Worm (Caenorhabditis elegans) whole organism, L2 larva: Measurements from ENCODE around the gene fbxb-96.
A peak's percentile ranks its signal among the peaks of the same experiment; 100 is the strongest.

Experiments used
- C34F6.9 ChIP-seq: fragments of 150-350 bp; optimal IDR thresholded peaks from 2 replicates; lab custom pipeline; 2014; ENCODE audit warnings: missing biosample characterization, missing genetic modification characterization
- F13H6.1 ChIP-seq: sonication (generic microtip); optimal IDR thresholded peaks from 2 replicates; lab custom pipeline; 2016; ENCODE audit warnings: missing genetic modification characterization, missing compliant biosample characterization
- Y55F3AM.14 ChIP-seq: fragments of 200-800 bp; sonication (Bioruptor generic); optimal IDR thresholded peaks from 2 replicates; lab custom pipeline; 2018; ENCODE audit warnings: mild to moderate bottlenecking, missing genetic modification characterization, missing compliant biosample characterization
- ZK546.5 ChIP-seq: sonication (generic microtip); optimal IDR thresholded peaks from 2 replicates; lab custom pipeline; 2017; ENCODE audit warnings: missing biosample characterization, missing genetic modification characterization
- alr-1 ChIP-seq: fragments of 150-350 bp; optimal IDR thresholded peaks from 2 replicates; lab custom pipeline; 2014; ENCODE audit warnings: missing biosample characterization, missing genetic modification characterization
- aly-2 ChIP-seq: fragments of 150-350 bp; optimal IDR thresholded peaks from 2 replicates; lab custom pipeline; 2014; ENCODE audit warnings: missing biosample characterization, missing genetic modification characterization
- ama-1 ChIP-seq: fragments of 150-350 bp; optimal IDR thresholded peaks from 2 replicates; lab custom pipeline; 2018; ENCODE audit warnings: inconsistent platforms
- blmp-1 ChIP-seq: sonication (generic microtip); optimal IDR thresholded peaks from 2 replicates; lab custom pipeline; 2017; ENCODE audit warnings: missing genetic modification characterization, mild to moderate bottlenecking, missing compliant biosample characterization, antibody characterized with exemption, moderate library complexity; ENCODE audit not compliant: insufficient read depth
- ceh-82 ChIP-seq: fragments of 150-350 bp; optimal IDR thresholded peaks from 2 replicates; lab custom pipeline; 2014; ENCODE audit warnings: missing biosample characterization, missing genetic modification characterization
- crh-2 ChIP-seq: sonication (generic microtip); optimal IDR thresholded peaks from 2 replicates; lab custom pipeline; 2017; ENCODE audit warnings: missing biosample characterization, missing genetic modification characterization
- dmd-4 ChIP-seq: sonication (generic microtip); optimal IDR thresholded peaks from 2 replicates; lab custom pipeline; 2017; ENCODE audit warnings: missing biosample characterization, missing genetic modification characterization
- egl-27 ChIP-seq: sonication (generic microtip); optimal IDR thresholded peaks from 3 replicates; lab custom pipeline; 2017; ENCODE audit warnings: missing biosample characterization, missing genetic modification reagents, missing genetic modification characterization
- elt-1 ChIP-seq: fragments of 150-350 bp; optimal IDR thresholded peaks from 2 replicates; lab custom pipeline; 2014; ENCODE audit warnings: missing biosample characterization, missing genetic modification characterization
- elt-3 ChIP-seq: sonication (generic microtip); optimal IDR thresholded peaks from 2 replicates; lab custom pipeline; 2017; ENCODE audit warnings: missing biosample characterization, missing genetic modification characterization
- fos-1 ChIP-seq: fragments of 150-350 bp; optimal IDR thresholded peaks from 2 replicates; lab custom pipeline; 2014; ENCODE audit warnings: missing biosample characterization, missing genetic modification characterization
- gmeb-1 ChIP-seq: fragments of 150-350 bp; optimal IDR thresholded peaks from 2 replicates; lab custom pipeline; 2014; ENCODE audit warnings: missing biosample characterization, missing genetic modification characterization
- lin-11 ChIP-seq: fragments of 150-350 bp; sonication (generic microtip); optimal IDR thresholded peaks from 2 replicates; lab custom pipeline; 2014; ENCODE audit warnings: missing biosample characterization, missing genetic modification characterization, inconsistent platforms, mixed read lengths
- lin-13 ChIP-seq: fragments of 150-350 bp; optimal IDR thresholded peaks from 2 replicates; lab custom pipeline; 2014; ENCODE audit warnings: missing biosample characterization, missing genetic modification reagents, missing genetic modification characterization
- lsy-2 ChIP-seq, 2 experiments: fragments of 150-350 bp in 1 of 2; sonication (generic microtip) in 1 of 2; optimal IDR thresholded peaks; 2 replicates each; lab custom pipeline; 2014 to 2017; ENCODE audit warnings: missing biosample characterization in 2 of 2, missing genetic modification characterization in 2 of 2
- mab-5 ChIP-seq: fragments of 150-350 bp; optimal IDR thresholded peaks from 2 replicates; lab custom pipeline; 2014; ENCODE audit warnings: missing biosample characterization, missing genetic modification characterization
- mbf-1 ChIP-seq: sonication (generic microtip); optimal IDR thresholded peaks from 2 replicates; lab custom pipeline; 2017; ENCODE audit warnings: missing biosample characterization, missing genetic modification characterization
- mdl-1 ChIP-seq, 2 experiments: fragments of 150-350 bp in 1 of 2; sonication (generic microtip) in 1 of 2; optimal IDR thresholded peaks; 2 replicates each; lab custom pipeline; 2017; ENCODE audit warnings: missing biosample characterization in 2 of 2, missing genetic modification characterization in 2 of 2
- nhr-11 ChIP-seq: fragments of 150-350 bp; optimal IDR thresholded peaks from 2 replicates; lab custom pipeline; 2014; ENCODE audit warnings: missing biosample characterization, missing genetic modification characterization
- nhr-129 ChIP-seq: fragments of 150-350 bp; optimal IDR thresholded peaks from 2 replicates; lab custom pipeline; 2014; ENCODE audit warnings: missing biosample characterization, missing genetic modification characterization
- nhr-21 ChIP-seq: fragments of 150-350 bp; optimal IDR thresholded peaks from 2 replicates; lab custom pipeline; 2014; ENCODE audit warnings: missing biosample characterization, missing genetic modification characterization
- nhr-23 ChIP-seq: fragments of 150-350 bp; optimal IDR thresholded peaks from 2 replicates; lab custom pipeline; 2014; ENCODE audit warnings: missing biosample characterization, missing genetic modification reagents, missing genetic modification characterization
- nhr-237 ChIP-seq: fragments of 150-350 bp; optimal IDR thresholded peaks from 2 replicates; lab custom pipeline; 2014; ENCODE audit warnings: missing biosample characterization, missing genetic modification characterization
- peb-1 ChIP-seq: fragments of 150-350 bp; optimal IDR thresholded peaks from 2 replicates; lab custom pipeline; 2014; ENCODE audit warnings: missing biosample characterization, missing genetic modification characterization
- sem-4 ChIP-seq: fragments of 150-350 bp; optimal IDR thresholded peaks from 2 replicates; lab custom pipeline; 2014; ENCODE audit warnings: missing biosample characterization, missing genetic modification reagents, missing genetic modification characterization
- skn-1 ChIP-seq: sonication (generic microtip); optimal IDR thresholded peaks from 2 replicates; lab custom pipeline; 2017; ENCODE audit warnings: missing biosample characterization, missing genetic modification characterization
- sma-3 ChIP-seq: sonication (generic microtip); optimal IDR thresholded peaks from 2 replicates; lab custom pipeline; 2016; ENCODE audit warnings: missing genetic modification reagents, missing genetic modification characterization, missing compliant biosample characterization
- sma-9 ChIP-seq, 2 experiments: fragments of 150-350 bp in 1 of 2; sonication (generic microtip) in 1 of 2; optimal IDR thresholded peaks; 2 replicates each; lab custom pipeline; 2014 to 2016; ENCODE audit warnings: missing genetic modification characterization in 2 of 2, mild to moderate bottlenecking in 1 of 2, missing biosample characterization in 1 of 2, missing compliant biosample characterization in 1 of 2, missing genetic modification reagents in 1 of 2, moderate library complexity in 1 of 2
- unc-62 ChIP-seq: fragments of 150-350 bp; optimal IDR thresholded peaks from 2 replicates; lab custom pipeline; 2014; ENCODE audit warnings: missing biosample characterization, missing genetic modification reagents, missing genetic modification characterization
- zag-1 ChIP-seq: fragments of 150-350 bp; optimal IDR thresholded peaks from 2 replicates; lab custom pipeline; 2014; ENCODE audit warnings: missing biosample characterization, missing genetic modification characterization
- ztf-1 ChIP-seq: fragments of 200-800 bp; sonication (Bioruptor generic); conservative IDR thresholded peaks from 2 replicates; pipeline ENCODE4 v1.3.6; 2022; ENCODE audit warnings: missing genetic modification characterization, missing compliant biosample characterization
- ztf-11 ChIP-seq: sonication (generic microtip); optimal IDR thresholded peaks from 2 replicates; lab custom pipeline; 2017; ENCODE audit warnings: missing biosample characterization, missing genetic modification characterization
- ztf-4 ChIP-seq: fragments of 150-350 bp; optimal IDR thresholded peaks from 2 replicates; lab custom pipeline; 2014; ENCODE audit warnings: missing biosample characterization, missing genetic modification characterization

The fbxb-96 gene

DNA sequence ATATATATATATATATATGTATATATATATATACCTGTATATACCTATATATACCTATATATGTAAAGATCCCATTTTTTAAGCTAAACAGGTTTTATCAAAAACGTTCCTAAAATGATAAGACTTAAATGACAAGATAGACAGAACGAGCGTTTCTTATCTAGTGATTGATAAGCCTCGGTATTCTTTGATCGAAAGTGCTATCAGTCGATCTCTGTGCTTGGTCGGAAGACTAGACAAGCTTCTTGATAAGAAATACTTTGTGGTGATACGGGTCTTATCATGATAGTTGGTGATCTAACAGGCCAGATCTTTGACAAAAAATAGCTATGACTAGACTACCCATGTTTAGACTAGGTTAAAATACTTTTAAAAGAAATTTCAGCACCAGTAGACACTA is 1.5 kb upstream of the fbxb-96 start:
- TF ChIP-seq gmeb-1 (tag; lab: Kevin White, UChicago) (peak; percentile 25), egl-27 (peak; percentile 83), sma-3 (GFP tag; lab: Kevin White, UChicago) (peak; percentile 57), F13H6.1 (tag; lab: Kevin White, UChicago) (peak; percentile 32), fos-1 (tag; lab: Kevin White, UChicago) (peak; percentile 97), sma-9 (GFP tag; optimal IDR thresholded peaks at IDR 0.05; lab: Kevin White, UChicago) (peak; percentile 91), sma-9 (tag; optimal IDR thresholded peaks at IDR 0.05; lab: Kevin White, UChicago) (no peak), ZK546.5 (tag; lab: Kevin White, UChicago) (no peak), sem-4 (tag; lab: Kevin White, UChicago) (no peak), crh-2 (peak; percentile 36), nhr-21 (tag; lab: Kevin White, UChicago) (peak; percentile 22), ceh-82 (tag; lab: Kevin White, UChicago) (no peak), alr-1 (tag; lab: Kevin White, UChicago) (no peak)

DNA sequence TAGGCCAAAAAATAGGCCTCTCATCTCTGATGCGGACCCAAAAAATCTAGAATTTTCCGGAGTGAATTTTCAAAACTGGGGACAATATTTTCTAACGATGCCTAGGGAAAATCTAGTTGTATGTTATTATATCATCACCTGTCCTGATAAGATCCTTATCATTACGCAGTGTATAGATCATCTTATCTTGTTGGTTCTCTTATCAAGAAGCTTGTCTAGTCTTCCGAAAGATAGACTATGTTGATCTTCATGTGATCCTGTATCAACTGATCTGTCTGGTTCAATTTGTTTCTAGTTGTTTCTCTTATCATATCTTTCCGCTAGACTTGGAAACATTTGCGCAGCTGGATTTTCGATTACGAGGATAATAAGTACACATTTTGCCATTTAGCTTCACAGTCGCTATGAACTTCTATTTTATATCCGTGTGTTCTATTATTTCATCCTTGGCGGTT is 668 bp upstream of the fbxb-96 start, which contains the start of gene C52E2.3:
Gene C52E2.3, plus strand, starts transcription at position 405 of the 455 bp plus-strand sequence.
- TF ChIP-seq aly-2 (tag; lab: Kevin White, UChicago) (no peak), blmp-1 (no peak), elt-3 (no peak), nhr-21 (tag; lab: Kevin White, UChicago) (no peak), ztf-1 (no peak), sem-4 (tag; lab: Kevin White, UChicago) (no peak), lsy-2 (tag; optimal IDR thresholded peaks at IDR 0.05; lab: Kevin White, UChicago) (no peak), nhr-237 (tag; lab: Kevin White, UChicago) (no peak), ztf-11 (tag; lab: Kevin White, UChicago) (no peak), Y55F3AM.14 (no peak), unc-62 (GFP tag; lab: Kevin White, UChicago) (no peak), lin-13 (GFP tag; lab: Kevin White, UChicago) (no peak), skn-1 (no peak), zag-1 (tag; lab: Kevin White, UChicago) (no peak), lin-11 (tag; lab: Kevin White, UChicago) (no peak), nhr-23 (tag; lab: Kevin White, UChicago) (no peak), sma-9 (GFP tag; optimal IDR thresholded peaks at IDR 0.05; lab: Kevin White, UChicago) (no peak), sma-9 (tag; optimal IDR thresholded peaks at IDR 0.05; lab: Kevin White, UChicago) (no peak), dmd-4 (no peak), nhr-129 (no peak), ztf-4 (tag; lab: Kevin White, UChicago) (no peak)

DNA sequence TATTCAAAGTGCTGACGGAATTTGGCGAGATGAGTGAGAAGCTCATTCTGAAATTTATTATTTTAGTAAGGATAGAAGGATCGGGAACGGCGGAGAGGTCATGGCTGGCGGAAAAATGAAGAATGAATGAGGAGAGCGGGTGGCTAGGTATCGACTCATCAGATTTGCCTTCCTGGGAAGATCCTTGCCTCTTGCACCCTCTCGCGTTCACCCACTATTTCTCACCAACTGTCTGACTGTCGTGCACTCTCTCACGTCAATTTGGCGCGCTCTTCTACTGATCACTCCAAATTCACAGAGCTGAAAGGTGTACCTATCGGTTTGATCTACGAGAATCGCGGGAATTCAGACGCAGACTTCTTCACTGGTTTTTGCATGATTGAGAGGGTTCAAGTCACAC is 2.1 kb downstream of the fbxb-96 start, which contains the start of gene fbxb-97:
Gene fbxb-97, minus strand, starts transcription at position 53 of the 400 bp plus-strand sequence.
- TF ChIP-seq ama-1 (lab: Kevin White, UChicago): no peak
- TF ChIP-seq ztf-4 (tag; lab: Kevin White, UChicago): no peak
- TF ChIP-seq fos-1 (tag; lab: Kevin White, UChicago): no peak
- no peak for TF ChIP-seq aly-2 (tag; lab: Kevin White, UChicago)
- TF ChIP-seq mab-5 (tag; lab: Kevin White, UChicago): no peak
- no peak for TF ChIP-seq ceh-82 (tag; lab: Kevin White, UChicago)
- no peak for TF ChIP-seq elt-1 (tag; lab: Kevin White, UChicago)
- TF ChIP-seq peb-1 (tag; lab: Kevin White, UChicago): no peak

DNA sequence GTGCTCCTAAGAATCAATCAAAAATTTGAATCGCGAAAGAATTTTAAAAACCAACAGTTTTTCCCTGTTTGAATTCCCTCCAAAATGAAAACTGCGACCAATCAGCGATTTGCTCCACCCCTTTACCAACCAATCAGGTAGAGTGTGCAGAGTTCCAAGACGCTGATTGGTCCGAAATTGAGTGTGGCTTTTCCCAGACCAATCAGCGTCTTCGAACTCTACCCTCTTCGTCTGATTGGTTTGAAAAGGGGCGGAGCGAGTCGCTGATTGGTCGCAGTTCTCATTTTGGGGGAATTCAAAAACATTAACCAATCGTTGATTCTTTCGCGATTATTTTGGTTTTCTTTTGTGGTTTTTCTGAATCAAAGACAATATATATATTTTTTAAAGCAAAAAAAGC is 5.6 kb downstream of the fbxb-96 start:
- TF ChIP-seq lin-11 (tag; lab: Kevin White, UChicago) (no peak), ztf-11 (tag; lab: Kevin White, UChicago) (no peak), C34F6.9 (tag; lab: Kevin White, UChicago) (no peak), nhr-11 (tag; lab: Kevin White, UChicago) (no peak), blmp-1 (no peak), dmd-4 (no peak), sma-3 (GFP tag; lab: Kevin White, UChicago) (no peak), gmeb-1 (tag; lab: Kevin White, UChicago) (no peak), Y55F3AM.14 (no peak), mbf-1 (tag; lab: Kevin White, UChicago) (no peak), mdl-1 (tag; optimal IDR thresholded peaks at IDR 0.05; lab: Kevin White, UChicago) (no peak), ceh-82 (tag; lab: Kevin White, UChicago) (no peak), lsy-2 (tag; optimal IDR thresholded peaks at IDR 0.05; lab: Kevin White, UChicago) (no peak), mab-5 (tag; lab: Kevin White, UChicago) (no peak), elt-3 (no peak), aly-2 (tag; lab: Kevin White, UChicago) (no peak), ztf-1 (no peak), F13H6.1 (tag; lab: Kevin White, UChicago) (no peak), skn-1 (no peak), nhr-23 (tag; lab: Kevin White, UChicago) (no peak)
- TF ChIP-seq, all 48 proteins: peak for 0
